Fruit fly (Drosophila melanogaster): ENCODE measurements around the gene Tctp.
A peak's percentile ranks its signal among the peaks of the same experiment; 100 is the strongest.

The Tctp gene

DNA sequence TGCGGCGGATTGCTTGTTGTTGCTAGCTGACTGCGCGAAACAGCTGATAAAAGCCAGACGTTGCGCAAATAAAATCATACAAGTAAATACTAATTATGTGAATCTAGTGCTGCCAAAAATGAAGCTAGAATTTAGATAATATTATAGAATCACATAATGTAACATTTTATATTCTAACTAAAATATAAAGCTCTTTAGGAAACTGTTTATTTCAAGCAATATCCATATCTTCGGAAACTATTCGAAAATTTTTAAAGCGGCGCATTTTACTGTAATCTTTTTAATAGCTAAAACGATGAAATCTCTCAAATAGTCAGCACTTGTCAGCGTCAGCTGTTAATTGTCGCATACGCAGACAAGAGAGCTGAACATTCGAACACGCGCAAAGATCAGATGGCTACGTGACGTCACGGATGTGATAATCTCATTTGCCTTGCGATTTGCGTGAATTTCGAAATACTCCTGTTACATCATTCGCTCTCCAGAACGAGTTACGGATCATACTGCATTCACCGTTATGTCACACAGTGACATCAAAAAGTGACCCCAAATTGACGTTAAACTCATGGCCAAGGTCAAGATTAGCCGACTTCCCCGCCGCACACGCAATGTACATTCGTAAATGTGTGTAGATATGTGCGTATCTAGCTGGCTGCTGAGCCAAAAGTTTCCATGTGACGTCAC lies 33.2 kb downstream of the Tctp start:
- peak; percentile 90 for TF ChIP-seq vri (GFP tag; optimal IDR thresholded peaks at IDR 0.05)
- peak; percentile 81 for TF ChIP-seq svp (GFP tag)
- TF ChIP-seq salr (GFP tag; optimal IDR thresholded peaks at IDR 0.05) = no peak
- no peak for TF ChIP-seq Sox102F (GFP tag; optimal IDR thresholded peaks at IDR 0.05)
- no peak for TF ChIP-seq CG34406 (GFP tag; optimal IDR thresholded peaks at IDR 0.05)
- peak; percentile 85 for TF ChIP-seq fkh (GFP tag; optimal IDR thresholded peaks at IDR 0.05)
- no peak for TF ChIP-seq CG15336 (GFP tag; IDR thresholded peaks at IDR 0.05)
- TF ChIP-seq CG6163 (GFP tag; IDR thresholded peaks at IDR 0.05) = no peak
- TF ChIP-seq Ets96B (tag; optimal IDR thresholded peaks at IDR 0.05) = peak; percentile 16
- no peak for TF ChIP-seq spab (GFP tag; optimal IDR thresholded peaks at IDR 0.05)
- no peak for TF ChIP-seq pdm3 (GFP tag; optimal IDR thresholded peaks at IDR 0.05)
- no peak for TF ChIP-seq ss (GFP tag; optimal IDR thresholded peaks at IDR 0.05)
- peak; percentile 58 for TF ChIP-seq CG9139 (GFP tag; optimal IDR thresholded peaks at IDR 0.05)

DNA sequence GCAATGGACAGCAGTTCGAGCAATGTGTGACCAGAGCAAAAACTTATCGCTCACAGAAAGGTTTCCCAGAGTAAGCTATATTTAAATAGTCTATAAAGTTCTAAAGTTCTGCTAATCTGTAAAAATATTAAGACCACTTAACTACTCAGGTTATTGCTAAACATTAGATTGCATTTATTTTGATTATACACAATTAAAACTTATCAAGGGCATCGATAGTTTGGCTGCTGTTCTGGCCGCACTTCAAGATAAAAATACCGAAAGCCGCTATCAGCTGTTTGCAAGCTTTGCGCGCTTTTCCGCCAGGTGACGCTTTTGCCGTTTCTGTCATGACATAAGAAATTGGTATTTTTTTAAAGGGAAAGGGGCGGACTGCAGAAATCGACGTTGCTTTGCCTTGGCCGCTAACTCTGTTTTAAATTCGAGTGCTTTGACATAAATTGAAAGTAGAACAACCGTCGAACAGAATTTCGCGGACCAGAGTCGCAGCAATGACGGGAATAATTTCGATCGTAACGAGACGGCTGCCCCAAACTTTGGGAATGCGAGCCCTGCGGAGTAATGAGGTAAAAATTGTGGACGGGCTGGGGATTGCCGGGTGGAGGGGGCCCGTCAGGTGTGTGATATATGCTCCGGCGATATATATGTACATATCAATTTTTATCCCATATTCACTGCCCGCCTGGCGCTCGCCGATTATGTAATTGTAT lies 34.1 kb downstream of the Tctp start, which contains the start of the genes CG17734 and CG5214:
Gene CG17734, minus strand, starts transcription at position 49 of the 710 bp plus-strand sequence.
Gene CG5214, plus strand, starts transcription at position 352 of the 710 bp plus-strand sequence.
- TF ChIP-seq Eip78C (GFP tag) (peak; percentile 58), Sox14 (GFP tag; optimal IDR thresholded peaks at IDR 0.05) (peak; percentile 32), lz (GFP tag; optimal IDR thresholded peaks at IDR 0.05) (peak; percentile 53), CG4318 (GFP tag; optimal IDR thresholded peaks at IDR 0.05) (no peak), Smox (GFP tag; optimal IDR thresholded peaks at IDR 0.05) (no peak), CG6163 (GFP tag; IDR thresholded peaks at IDR 0.05) (no peak), dac (GFP tag; optimal IDR thresholded peaks at IDR 0.05) (no peak), esn (GFP tag; optimal IDR thresholded peaks at IDR 0.05) (no peak), CG11762 (GFP tag; optimal IDR thresholded peaks at IDR 0.05; ENCODE audit: insufficient read depth) (no peak), CG16779 (tag; optimal IDR thresholded peaks at IDR 0.05) (no peak), vri (GFP tag; optimal IDR thresholded peaks at IDR 0.05) (peak; percentile 95), achi (GFP tag; optimal IDR thresholded peaks at IDR 0.05) (peak; percentile 98), CG8319 (GFP tag; optimal IDR thresholded peaks at IDR 0.05) (no peak), eg (GFP tag; IDR thresholded peaks at IDR 0.05) (no peak), CG6854 (GFP tag; optimal IDR thresholded peaks at IDR 0.05) (no peak), fkh (GFP tag; optimal IDR thresholded peaks at IDR 0.05) (no peak), fd85E (GFP tag; optimal IDR thresholded peaks at IDR 0.05) (no peak), Sox15 (GFP tag; optimal IDR thresholded peaks at IDR 0.05) (no peak), CG10631 (GFP tag; optimal IDR thresholded peaks at IDR 0.05) (no peak), topi (GFP tag; optimal IDR thresholded peaks at IDR 0.05) (peak; percentile 20), CG1621 (tag; optimal IDR thresholded peaks at IDR 0.05) (no peak), Hr38 (GFP tag; optimal IDR thresholded peaks at IDR 0.05) (no peak), CG3919 (GFP tag; optimal IDR thresholded peaks at IDR 0.05) (no peak), svp (GFP tag) (no peak), cyc (GFP tag; optimal IDR thresholded peaks at IDR 0.05) (peak; percentile 30), spab (GFP tag; optimal IDR thresholded peaks at IDR 0.05) (no peak), CG8632 (GFP tag; optimal IDR thresholded peaks at IDR 0.05) (no peak), CG7368 (GFP tag; optimal IDR thresholded peaks at IDR 0.05) (no peak), CG11902 (GFP tag; optimal IDR thresholded peaks at IDR 0.05) (no peak)

DNA sequence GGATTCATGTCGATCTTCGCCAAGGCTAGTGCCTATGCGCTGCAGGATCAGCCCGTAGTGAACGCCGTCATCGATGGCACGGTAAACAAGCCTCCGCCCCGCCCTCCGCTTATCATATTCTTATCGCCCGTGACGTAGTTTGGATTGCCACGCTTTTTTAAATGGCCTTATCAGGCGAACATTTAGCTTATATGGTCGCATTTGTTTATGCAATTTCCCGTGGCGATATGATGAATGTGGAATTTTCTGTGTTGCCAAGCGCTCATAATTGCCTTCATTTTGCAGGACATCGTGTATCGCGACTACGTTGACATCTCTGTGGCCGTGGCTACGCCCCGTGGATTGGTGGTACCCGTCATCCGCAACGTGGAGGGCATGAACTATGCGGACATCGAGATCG lies 35.8 kb downstream of the Tctp start:
- no peak for TF ChIP-seq Hr4 (GFP tag; optimal IDR thresholded peaks at IDR 0.05)
- peak; percentile 77 for TF ChIP-seq svp (GFP tag)
- TF ChIP-seq eg (GFP tag; IDR thresholded peaks at IDR 0.05) = no peak
- peak; percentile 77 for TF ChIP-seq vri (GFP tag; optimal IDR thresholded peaks at IDR 0.05)
- no peak for TF ChIP-seq Met (GFP tag; optimal IDR thresholded peaks at IDR 0.05)
